Worm (Caenorhabditis elegans): ENCODE results near the gene srh-30.
A peak's percentile ranks its signal among the peaks of the same experiment; 100 is the strongest.

srh-30 gene

DNA sequence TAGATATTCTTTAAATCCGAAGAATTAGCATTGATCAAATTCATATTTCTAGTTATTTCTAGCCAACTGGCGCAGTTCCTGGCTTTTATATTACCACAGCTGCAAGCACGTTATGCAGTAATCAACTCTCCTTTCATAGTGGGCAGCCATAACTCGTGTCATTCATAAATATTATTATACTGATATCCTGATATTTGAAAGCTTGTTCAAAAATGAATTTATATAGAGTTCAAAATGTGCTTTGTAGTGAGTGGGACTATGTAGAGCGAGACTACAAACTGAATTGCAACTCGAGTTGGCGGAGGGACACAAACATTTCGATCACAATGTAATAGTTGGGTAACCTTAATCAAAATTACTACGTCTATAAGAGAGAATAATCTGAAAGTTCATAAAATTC, at the start of gene srh-30:
srh-30 (minus strand) TSS at position 101 of the 400 bp plus-strand sequence.
- no peak for TF ChIP-seq nfya-1 (tag; optimal IDR thresholded peaks at IDR 0.05)
- no peak for TF ChIP-seq ceh-14 (tag; optimal IDR thresholded peaks at IDR 0.05)
- no peak for TF ChIP-seq ref-2 (tag; optimal IDR thresholded peaks at IDR 0.05)
- TF ChIP-seq ceh-19 (GFP tag; optimal IDR thresholded peaks at IDR 0.05) = no peak
- no peak for TF ChIP-seq K02D7.2 (tag; optimal IDR thresholded peaks at IDR 0.05)
- no peak for TF ChIP-seq unc-55 (GFP tag; optimal IDR thresholded peaks at IDR 0.05)

DNA sequence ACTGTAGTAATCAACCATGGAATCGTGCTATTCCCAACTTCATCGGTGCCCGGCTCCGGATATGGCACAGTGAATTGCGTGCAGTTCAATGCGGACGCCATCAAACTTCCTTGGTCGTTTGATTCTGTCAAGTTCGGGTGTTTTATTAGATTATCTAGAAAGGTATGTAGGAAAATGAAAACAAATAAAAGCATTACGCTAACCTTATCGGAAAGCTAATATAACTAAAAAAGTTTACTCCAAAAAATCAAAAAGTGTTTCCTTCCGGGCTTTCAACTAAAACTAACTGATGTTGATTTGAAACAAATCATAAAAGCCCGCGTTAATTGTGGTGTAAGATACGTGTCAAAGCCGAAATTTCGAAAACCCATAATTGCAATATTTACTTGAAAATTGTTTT, 48.3 kb upstream of the srh-30 start, which contains the start of gene dmsr-13:
dmsr-13 (minus strand) TSS at position 101 of the 400 bp plus-strand sequence.
- TF ChIP-seq fkh-6 (tag; optimal IDR thresholded peaks at IDR 0.05) = no peak
- TF ChIP-seq hlh-15 (tag; optimal IDR thresholded peaks at IDR 0.05) = no peak
- TF ChIP-seq eyg-1 (tag; optimal IDR thresholded peaks at IDR 0.05) = no peak
- TF ChIP-seq C38D4.7 (GFP tag; optimal IDR thresholded peaks at IDR 0.05) = no peak

DNA sequence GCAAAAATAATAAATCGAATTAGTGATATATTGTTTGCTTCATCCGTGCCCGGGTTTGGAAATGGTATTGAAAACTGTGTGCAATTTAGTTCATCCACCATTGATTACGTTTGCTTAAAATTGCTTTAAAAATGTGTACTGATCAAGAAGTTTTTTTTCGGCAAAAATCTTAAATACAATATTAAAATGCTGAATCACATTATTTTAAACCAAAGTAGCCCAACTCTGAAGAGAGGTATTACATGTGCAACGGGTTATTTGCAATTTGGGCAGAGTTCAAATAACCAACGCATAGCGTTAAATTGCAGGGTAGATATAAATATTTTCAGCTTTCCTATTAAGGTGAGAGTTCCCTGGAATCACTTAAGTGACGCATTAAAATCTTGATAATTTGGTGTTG, 45.6 kb upstream of the srh-30 start, which contains the start of gene dmsr-14:
dmsr-14 (minus strand) TSS at position 101 of the 400 bp plus-strand sequence.
- TF ChIP-seq ceh-19 (GFP tag; optimal IDR thresholded peaks at IDR 0.05) (no peak), lin-11 (tag; optimal IDR thresholded peaks at IDR 0.05) (no peak), tbx-2 (tag; optimal IDR thresholded peaks at IDR 0.05) (no peak), elt-2 (tag; optimal IDR thresholded peaks at IDR 0.05) (no peak), lim-6 (tag; optimal IDR thresholded peaks at IDR 0.05) (no peak), pat-9 (tag; optimal IDR thresholded peaks at IDR 0.05) (no peak), pax-1 (tag; optimal IDR thresholded peaks at IDR 0.05) (no peak), C38D4.7 (GFP tag; optimal IDR thresholded peaks at IDR 0.05) (no peak), hlh-6 (tag; optimal IDR thresholded peaks at IDR 0.05) (no peak), ztf-16 (tag; optimal IDR thresholded peaks at IDR 0.05) (no peak), Y22D7AL.16 (tag; optimal IDR thresholded peaks at IDR 0.05) (no peak), sox-4 (tag; optimal IDR thresholded peaks at IDR 0.05) (no peak)

DNA sequence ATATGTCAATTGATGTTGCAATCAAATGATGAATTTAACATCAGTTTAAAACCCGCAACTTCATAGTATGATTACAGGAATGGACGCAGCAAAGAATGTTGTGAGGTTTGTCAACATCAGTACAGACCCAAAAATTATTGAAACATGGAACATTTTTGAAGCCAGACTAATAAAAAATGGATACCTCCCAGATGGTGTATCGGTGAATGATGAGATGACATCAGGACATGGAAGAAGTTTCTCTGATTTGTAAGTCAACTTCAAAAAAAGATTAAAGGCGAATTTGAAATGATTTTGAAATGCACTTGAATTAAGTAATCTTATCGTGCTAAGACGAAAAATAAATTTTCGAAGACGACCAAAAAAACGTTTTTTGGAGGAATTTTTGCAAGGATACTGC, 42.3 kb upstream of the srh-30 start:
- TF ChIP-seq ceh-19 (GFP tag; optimal IDR thresholded peaks at IDR 0.05) = no peak
- no peak for TF ChIP-seq T23F11.4 (GFP tag; optimal IDR thresholded peaks at IDR 0.05)
- no peak for TF ChIP-seq hlh-8 (tag; optimal IDR thresholded peaks at IDR 0.05)
- no peak for TF ChIP-seq Y22D7AL.16 (tag; optimal IDR thresholded peaks at IDR 0.05)
- TF ChIP-seq ceh-14 (tag; optimal IDR thresholded peaks at IDR 0.05) = no peak
- no peak for TF ChIP-seq ceh-6 (GFP tag; optimal IDR thresholded peaks at IDR 0.05)

DNA sequence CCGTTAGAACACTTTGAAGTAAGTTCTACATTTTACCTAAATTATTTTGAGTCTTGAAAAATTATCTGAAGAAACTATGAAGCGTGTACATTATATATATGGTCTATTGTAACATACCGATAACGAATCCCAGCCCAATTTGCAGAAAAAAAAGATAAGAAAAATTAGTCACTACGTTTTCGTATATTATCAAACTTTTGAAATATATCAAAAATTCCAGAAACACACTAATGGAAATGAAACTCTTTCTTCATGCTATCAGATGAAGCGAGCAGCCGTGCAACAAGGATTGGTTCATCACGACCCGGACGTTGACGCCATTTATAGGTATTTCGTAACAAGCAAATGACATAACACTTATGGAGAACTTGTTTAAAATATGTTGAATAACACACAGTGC, 40.3 kb upstream of the srh-30 start:
- TF ChIP-seq elt-2 (tag; optimal IDR thresholded peaks at IDR 0.05) (peak; percentile 53), pat-9 (tag; optimal IDR thresholded peaks at IDR 0.05) (no peak)

ce11 chrV:6810091-6810490, 38.5 kb upstream of the srh-30 start:
- no peak for TF ChIP-seq hlh-8 (tag; optimal IDR thresholded peaks at IDR 0.05)
- peak; percentile 17 for TF ChIP-seq elt-2 (tag; optimal IDR thresholded peaks at IDR 0.05)

- TF ChIP-seq sox-4 (tag; optimal IDR thresholded peaks at IDR 0.05) = no peak
- TF ChIP-seq pha-4 (tag; optimal IDR thresholded peaks at IDR 0.05) = no peak
- no peak for TF ChIP-seq K09A11.1 (tag; optimal IDR thresholded peaks at IDR 0.05; ENCODE audit: insufficient read depth)
- no peak for TF ChIP-seq hlh-6 (tag; optimal IDR thresholded peaks at IDR 0.05)
- no peak for TF ChIP-seq mec-3 (tag; optimal IDR thresholded peaks at IDR 0.05; ENCODE audit: borderline replicate concordance)
- TF ChIP-seq fkh-6 (tag; optimal IDR thresholded peaks at IDR 0.05) = no peak
- TF ChIP-seq fkh-10 (GFP tag; optimal IDR thresholded peaks at IDR 0.05) = no peak
- no peak for TF ChIP-seq pag-3 (tag; optimal IDR thresholded peaks at IDR 0.05; ENCODE audit: borderline replicate concordance)
- no peak for TF ChIP-seq hlh-8 (tag; optimal IDR thresholded peaks at IDR 0.05)
- TF ChIP-seq Y22D7AL.16 (tag; optimal IDR thresholded peaks at IDR 0.05) = no peak
- TF ChIP-seq ceh-31 (tag; optimal IDR thresholded peaks at IDR 0.05) = no peak
- no peak for TF ChIP-seq T23F11.4 (GFP tag; optimal IDR thresholded peaks at IDR 0.05)
- no peak for TF ChIP-seq ceh-34 (tag; optimal IDR thresholded peaks at IDR 0.05)
- no peak for TF ChIP-seq ceh-22 (tag; optimal IDR thresholded peaks at IDR 0.05)
- no peak for TF ChIP-seq unc-42 (tag; optimal IDR thresholded peaks at IDR 0.05)
- no peak for TF ChIP-seq ttx-3 (tag; optimal IDR thresholded peaks at IDR 0.05)
- TF ChIP-seq ceh-18 (tag; optimal IDR thresholded peaks at IDR 0.05) = no peak
- no peak for TF ChIP-seq ceh-6 (GFP tag; optimal IDR thresholded peaks at IDR 0.05)
Observed at ce11 chrV:6808962-6809361, 37.4 kb upstream of the srh-30 start, which contains the start of gene dmsr-16. Gene dmsr-16 (minus strand): TSS chrV:6809062.

All from whole organism, late embryonic.